Worm (Caenorhabditis elegans): Measurements from ENCODE around the gene mif-2.

- TF ChIP-seq che-1 (tag; optimal IDR thresholded peaks at IDR 0.05) (no peak), nhr-232 (tag; optimal IDR thresholded peaks at IDR 0.05) (no peak), ceh-45 (GFP tag; IDR thresholded peaks at IDR 0.05) (no peak), pqm-1 (tag; optimal IDR thresholded peaks at IDR 0.05) (no peak), tbx-7 (tag; optimal IDR thresholded peaks at IDR 0.05) (no peak), ahr-1 (tag; optimal IDR thresholded peaks at IDR 0.05) (no peak), unc-86 (tag; optimal IDR thresholded peaks at IDR 0.05) (no peak), pha-4 (tag; optimal IDR thresholded peaks at IDR 0.05) (no peak), hlh-13 (GFP tag; optimal IDR thresholded peaks at IDR 0.05) (no peak), ceh-48 (tag; optimal IDR thresholded peaks at IDR 0.05) (no peak), F13H6.1 (tag; optimal IDR thresholded peaks at IDR 0.05) (no peak)
Observed at ce11 chrV:11940329-11940728, 37.9 kb downstream of the mif-2 start.
